Worm (Caenorhabditis elegans): Measurements from ENCODE around the gene F46H5.4.

DNA sequence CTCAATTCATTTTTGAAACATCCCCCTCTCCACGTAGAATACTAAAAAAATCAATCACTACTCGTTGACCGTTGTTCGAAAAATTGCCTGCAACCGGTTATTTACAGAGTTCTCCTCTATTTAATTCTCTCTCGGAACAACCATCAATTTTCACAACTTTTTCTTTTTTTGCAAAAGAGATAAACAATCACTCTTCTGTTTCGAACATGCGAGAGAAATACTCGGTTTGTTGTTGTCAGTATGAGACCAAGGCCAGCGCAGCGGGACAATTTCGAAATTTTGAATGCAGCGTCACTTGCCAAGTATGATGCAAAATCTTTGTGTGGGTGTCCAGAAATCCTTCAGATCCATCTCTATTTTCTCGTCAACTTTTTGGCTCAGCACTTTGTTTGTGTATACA, 24.1 kb downstream of the F46H5.4 start:
- no peak for TF ChIP-seq che-1 (tag; optimal IDR thresholded peaks at IDR 0.05)
- no peak for TF ChIP-seq fkh-10 (GFP tag; optimal IDR thresholded peaks at IDR 0.05)
- TF ChIP-seq pros-1 (tag; optimal IDR thresholded peaks at IDR 0.05), result no peak
- no peak for TF ChIP-seq dmd-4 (tag; optimal IDR thresholded peaks at IDR 0.05; ENCODE audit: borderline replicate concordance)
- no peak for TF ChIP-seq hlh-15 (tag; optimal IDR thresholded peaks at IDR 0.05)
- TF ChIP-seq ceh-45 (GFP tag; IDR thresholded peaks at IDR 0.05), result no peak
- TF ChIP-seq ets-4 (tag; optimal IDR thresholded peaks at IDR 0.05), result no peak
- no peak for TF ChIP-seq elt-2 (tag; optimal IDR thresholded peaks at IDR 0.05)
- TF ChIP-seq F13H6.1 (tag; optimal IDR thresholded peaks at IDR 0.05), result no peak
- no peak for TF ChIP-seq hlh-30 (tag; optimal IDR thresholded peaks at IDR 0.05; ENCODE audit: insufficient read depth)
- TF ChIP-seq ama-1 (optimal IDR thresholded peaks at IDR 0.05), result no peak
- no peak for TF ChIP-seq ttx-3 (tag; optimal IDR thresholded peaks at IDR 0.05)

Measured in whole organism, late embryonic.